Fruit fly (Drosophila melanogaster): ENCODE data around the gene Orp8.

The Orp8 gene

dm6 chr3R:20304877-20305276 is 4.3 kb upstream of the Orp8 start, which contains the start of gene CG4367:
CG4367 (minus strand) TSS chr3R:20304977.
- no peak for TF ChIP-seq CG17801 (GFP tag; optimal IDR thresholded peaks at IDR 0.05; ENCODE audit: partially characterized antibody)

DNA sequence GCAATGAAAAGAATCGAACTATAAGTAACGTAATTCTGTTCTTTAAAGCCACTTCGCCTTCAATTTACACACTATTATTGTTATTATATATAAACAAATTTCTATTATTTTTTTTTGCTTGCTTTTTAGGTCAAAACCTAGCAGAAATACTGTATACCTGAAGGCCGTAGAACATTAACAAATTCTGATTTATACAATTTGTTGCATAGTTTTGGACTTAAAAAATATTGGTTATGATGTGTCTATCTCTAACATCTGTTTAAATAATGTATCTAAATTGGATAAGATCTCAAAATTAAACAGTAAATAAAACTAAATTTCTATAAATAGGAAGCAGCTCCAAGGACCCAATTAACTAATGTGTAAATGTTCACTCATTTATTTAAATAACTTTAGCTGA is 3.3 kb upstream of the Orp8 start:
- peak; percentile 49 for TF ChIP-seq CG17801 (GFP tag; optimal IDR thresholded peaks at IDR 0.05; ENCODE audit: partially characterized antibody)

DNA sequence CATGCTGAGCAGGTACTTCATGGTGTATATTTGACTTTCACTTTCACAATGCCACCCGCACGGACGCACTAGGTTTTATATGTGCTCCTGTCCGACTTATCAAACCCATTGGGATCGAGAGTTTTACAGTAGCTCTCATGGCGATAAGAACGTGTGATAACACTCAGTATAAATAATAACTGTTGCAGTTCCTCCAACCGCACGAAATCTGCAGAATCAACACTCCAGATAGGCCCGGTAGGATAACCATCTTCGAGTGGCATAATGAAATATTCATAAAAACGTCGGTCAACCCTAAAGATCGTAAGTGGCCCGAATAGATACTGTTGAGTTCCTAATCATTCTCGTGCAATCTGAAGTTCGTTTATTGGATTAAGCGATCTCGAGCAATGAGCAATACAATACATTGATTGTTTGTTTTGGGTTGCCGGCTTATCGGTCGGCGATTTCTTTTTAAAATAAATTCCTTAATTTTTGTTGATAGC is 1.6 kb upstream of the Orp8 start, which contains the start of gene CG4362:
CG4362 (minus strand) TSS at position 51 of the 485 bp plus-strand sequence.
- TF ChIP-seq CG17801 (GFP tag; optimal IDR thresholded peaks at IDR 0.05; ENCODE audit: partially characterized antibody): no peak

DNA sequence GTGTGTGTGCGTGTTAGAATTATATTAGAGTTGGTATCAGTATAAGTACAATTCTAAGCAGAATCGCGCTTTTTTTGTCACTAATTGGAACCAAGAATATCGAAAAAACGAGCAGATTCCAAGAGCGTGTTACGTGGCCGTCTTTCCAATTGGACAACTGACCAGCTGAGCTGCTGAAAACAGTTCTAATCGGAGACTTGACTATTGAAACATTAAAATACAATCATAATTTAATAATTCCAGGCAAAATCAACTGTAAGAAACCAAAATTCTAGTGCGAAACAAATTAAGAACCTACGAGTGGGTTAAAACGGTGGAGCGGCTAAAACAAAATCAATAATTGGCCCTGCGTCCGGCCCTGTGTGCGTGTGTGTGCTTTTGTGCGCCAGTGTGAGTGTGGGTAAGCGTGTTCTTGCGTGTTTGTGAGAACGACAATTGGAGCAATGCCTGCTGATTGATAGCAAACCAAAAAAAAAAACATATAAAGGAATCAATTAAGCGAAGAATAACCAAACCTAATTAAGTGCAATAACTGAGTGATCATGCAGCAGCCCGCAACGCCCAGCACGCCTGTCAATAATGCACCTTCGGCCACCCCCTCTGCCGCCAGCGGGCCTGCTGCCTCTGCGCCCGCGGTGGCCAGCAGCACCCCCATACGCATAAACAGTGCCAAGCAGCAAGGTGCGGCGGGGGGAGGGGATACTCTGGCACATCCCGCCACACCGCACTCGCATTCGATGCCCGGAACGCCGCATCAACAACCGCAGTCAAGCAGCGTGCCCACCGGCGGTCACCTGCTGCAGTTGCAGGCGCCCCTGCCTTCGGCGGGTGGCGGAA is 735 bp downstream of the Orp8 start:
- TF ChIP-seq CG17801 (GFP tag; optimal IDR thresholded peaks at IDR 0.05; ENCODE audit: partially characterized antibody): no peak

- TF ChIP-seq CG17801 (GFP tag; optimal IDR thresholded peaks at IDR 0.05; ENCODE audit: partially characterized antibody): no peak
Measured at dm6 chr3R:20310498-20310822, 1.3 kb downstream of the Orp8 start.

DNA sequence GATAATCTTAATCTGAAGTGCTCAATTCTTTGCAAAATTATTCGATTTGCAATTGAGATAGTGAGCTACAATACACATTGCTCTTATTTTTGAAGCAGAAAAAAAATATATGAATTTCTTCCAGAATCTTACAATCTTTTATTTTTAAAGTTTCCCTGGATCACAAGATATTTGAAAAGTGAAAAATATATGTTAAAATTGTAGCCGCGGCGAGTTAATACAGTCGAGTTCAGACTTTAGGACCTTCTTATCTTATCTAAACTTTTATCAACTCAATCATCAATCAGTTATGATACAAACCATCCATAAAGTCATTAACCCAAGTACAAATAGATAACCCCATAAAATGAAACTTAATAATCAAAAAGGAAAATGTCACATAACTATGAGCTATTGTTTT is 1.8 kb downstream of the Orp8 start:
- TF ChIP-seq CG17801 (GFP tag; optimal IDR thresholded peaks at IDR 0.05; ENCODE audit: partially characterized antibody): no peak

dm6 chr3R:20311406-20311805 is 2.3 kb downstream of the Orp8 start:
- TF ChIP-seq CG17801 (GFP tag; optimal IDR thresholded peaks at IDR 0.05; ENCODE audit: partially characterized antibody): no peak

DNA sequence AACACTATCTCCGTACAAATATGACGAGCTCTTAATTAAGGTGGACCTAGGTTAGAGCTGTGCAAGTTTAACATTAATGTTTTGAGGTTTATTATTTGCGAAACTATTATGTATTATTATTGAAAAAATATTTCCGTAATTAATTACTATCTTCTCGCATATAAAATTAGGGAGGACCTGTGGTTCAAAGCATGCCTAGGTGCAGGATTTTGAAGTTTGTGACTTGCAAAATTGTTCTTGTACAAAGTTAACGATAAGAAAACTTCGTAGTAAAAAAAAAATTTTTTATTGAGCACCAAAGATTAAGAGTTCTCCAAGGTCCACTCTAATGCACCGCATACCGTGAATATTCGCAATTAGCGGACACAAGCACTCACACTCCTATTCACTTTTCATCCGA is 3.7 kb downstream of the Orp8 start:
- peak; percentile 85 for TF ChIP-seq CG17801 (GFP tag; optimal IDR thresholded peaks at IDR 0.05; ENCODE audit: partially characterized antibody)

DNA sequence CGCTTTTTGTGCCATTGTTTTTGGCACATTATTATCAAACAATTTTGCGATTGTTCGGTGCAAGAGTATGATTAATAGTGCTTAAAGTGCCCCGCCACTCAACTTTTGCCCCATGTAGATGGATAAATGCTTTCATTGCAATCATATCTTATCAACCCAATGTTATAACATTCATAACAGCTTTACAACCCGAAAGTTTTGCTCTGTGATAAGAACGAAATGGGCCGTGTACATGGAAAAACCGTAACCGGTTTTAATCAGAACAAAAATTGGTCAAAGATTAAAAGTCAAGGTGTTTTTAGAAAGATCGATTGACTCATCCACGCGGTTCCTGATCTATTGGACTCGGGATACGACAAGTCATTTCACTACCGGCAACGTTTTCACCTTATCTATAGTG is 7.5 kb downstream of the Orp8 start:
- TF ChIP-seq CG17801 (GFP tag; optimal IDR thresholded peaks at IDR 0.05; ENCODE audit: partially characterized antibody): no peak

DNA sequence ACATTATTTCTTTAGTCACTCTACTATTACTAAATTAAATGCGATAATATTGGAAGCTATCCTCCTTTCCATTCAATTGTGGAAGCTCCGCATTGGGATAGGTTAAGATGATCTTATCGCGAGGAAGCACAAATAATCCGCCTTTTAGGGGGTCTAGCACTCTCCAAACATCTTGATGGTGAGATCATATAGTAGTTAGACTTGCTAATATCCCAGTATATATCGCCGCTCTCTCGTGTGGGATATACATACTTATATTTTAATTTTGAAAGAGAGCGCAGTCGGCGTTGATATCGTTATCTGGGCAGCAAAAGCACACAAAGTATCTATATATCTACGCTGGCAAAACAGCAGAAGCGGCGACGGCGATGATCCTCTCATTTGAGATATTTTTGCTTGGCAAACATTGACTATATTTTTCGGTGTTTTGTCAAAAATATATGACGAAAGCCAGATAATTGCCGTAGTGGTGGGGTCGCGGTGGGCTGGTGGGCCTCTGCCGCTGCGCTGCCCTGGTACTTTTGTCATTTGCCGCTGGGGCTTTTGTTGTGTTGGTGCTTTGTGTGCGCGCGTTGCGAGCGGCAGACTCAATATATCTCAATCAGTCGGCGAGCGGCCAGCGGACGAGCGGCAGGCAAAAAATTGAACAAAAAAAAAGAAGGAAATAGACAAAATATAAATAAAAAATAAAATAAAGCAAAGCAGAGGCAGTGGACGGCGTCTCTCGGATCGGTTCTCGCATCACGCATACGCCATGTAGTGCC is 8.4 kb downstream of the Orp8 start:
- TF ChIP-seq CG17801 (GFP tag; optimal IDR thresholded peaks at IDR 0.05; ENCODE audit: partially characterized antibody): no peak

DNA sequence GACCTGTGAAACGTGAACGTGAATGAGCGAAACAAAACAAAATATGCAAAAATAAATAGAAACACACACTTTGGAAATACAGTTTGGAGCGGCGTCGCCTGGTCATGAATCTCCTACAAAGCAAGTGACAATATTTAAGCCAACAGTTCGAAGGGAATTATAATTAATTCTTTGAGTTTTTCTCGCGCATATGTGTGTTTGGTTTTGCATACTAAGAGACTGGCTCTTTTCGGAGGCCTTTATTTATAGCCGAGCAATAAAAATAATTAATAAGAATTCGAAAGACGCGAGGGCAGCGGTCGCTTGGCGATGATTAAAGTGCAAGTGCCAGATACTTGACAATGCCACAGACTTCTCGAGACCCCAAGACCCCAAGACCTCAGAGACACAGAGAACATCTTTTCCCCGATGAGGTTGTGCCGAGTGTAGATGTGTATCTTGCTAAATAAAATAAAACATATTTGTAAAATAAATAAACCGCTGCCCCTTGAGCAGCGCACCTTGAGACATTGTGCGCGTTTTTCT is 9.1 kb downstream of the Orp8 start:
- no peak for TF ChIP-seq CG17801 (GFP tag; optimal IDR thresholded peaks at IDR 0.05; ENCODE audit: partially characterized antibody)

DNA sequence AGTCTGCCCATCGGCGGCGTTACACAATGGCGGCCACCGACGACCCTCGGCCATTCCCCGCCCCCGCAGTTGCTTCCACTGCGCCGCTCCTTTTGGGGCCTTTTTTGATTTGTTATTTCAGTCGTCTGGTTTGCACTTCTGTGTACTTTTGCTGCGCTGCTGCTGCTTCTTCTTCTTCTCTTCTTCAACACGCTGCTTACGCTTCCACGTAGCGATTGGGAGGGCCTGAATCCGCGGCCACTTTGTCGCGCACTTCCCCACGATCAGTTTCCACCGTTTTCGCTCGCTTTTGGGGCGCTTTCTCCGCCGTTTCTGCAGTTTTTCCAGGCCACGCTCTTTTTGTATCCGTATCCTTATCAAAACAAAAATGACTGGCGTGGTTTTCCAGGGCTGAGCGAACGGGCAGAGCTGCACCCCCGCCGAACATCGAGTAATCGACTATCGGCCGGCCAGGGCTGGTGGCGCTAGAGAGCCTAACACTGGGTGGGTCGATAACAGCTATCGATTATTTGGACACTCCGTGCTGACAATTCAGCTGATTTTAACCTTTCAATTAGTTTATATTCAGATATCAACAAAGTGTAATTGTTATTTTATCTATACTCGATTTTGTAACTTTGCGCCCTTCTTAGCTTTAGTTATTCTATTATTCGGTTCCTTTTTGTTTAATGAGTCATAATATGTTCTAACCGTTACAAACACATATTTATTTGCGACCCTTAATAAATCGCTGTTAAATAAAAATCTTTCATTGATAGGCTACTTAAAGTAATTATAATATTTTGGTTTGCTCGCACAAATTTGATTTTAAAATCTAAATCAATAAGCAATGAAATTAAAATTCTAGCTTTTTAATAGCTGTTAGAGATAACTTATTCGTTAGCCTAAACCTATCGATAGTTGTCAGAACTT is 18.7 kb downstream of the Orp8 start, which contains the start of the genes CG4360 and Sirt2:
CG4360 (minus strand) TSS at position 432 of the 912 bp plus-strand sequence.
Sirt2 (plus strand) TSS at position 894 of the 912 bp plus-strand sequence.
- TF ChIP-seq CG17801 (GFP tag; optimal IDR thresholded peaks at IDR 0.05; ENCODE audit: partially characterized antibody): peak; percentile 89

DNA sequence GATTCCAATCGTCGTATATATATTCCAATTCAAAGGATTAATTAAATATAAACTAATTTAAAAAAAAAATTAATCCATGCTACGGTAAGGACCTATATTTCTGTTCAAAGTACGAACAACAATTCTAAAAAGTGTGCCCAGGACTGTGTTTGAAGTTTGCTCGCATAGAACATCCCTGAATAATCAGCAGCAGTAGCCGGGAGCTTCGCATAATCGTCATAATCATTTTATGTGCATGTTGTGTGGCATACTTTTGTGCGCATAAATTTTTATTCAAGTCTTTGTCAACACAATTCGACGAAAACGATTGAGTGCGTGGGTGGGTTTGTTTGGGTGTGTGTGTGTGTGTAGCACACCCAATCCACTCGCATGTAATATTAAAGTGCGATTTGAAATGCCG is 23.5 kb downstream of the Orp8 start:
- no peak for TF ChIP-seq CG17801 (GFP tag; optimal IDR thresholded peaks at IDR 0.05; ENCODE audit: partially characterized antibody)

dm6 chr3R:20338673-20339072 is 29.5 kb downstream of the Orp8 start, which contains the start of gene Ir92a:
Ir92a (plus strand) TSS chr3R:20338973.
- no peak for TF ChIP-seq CG17801 (GFP tag; optimal IDR thresholded peaks at IDR 0.05; ENCODE audit: partially characterized antibody)
